Fruit fly (Drosophila melanogaster): Measurements from ENCODE around the gene RhoL.

DNA sequence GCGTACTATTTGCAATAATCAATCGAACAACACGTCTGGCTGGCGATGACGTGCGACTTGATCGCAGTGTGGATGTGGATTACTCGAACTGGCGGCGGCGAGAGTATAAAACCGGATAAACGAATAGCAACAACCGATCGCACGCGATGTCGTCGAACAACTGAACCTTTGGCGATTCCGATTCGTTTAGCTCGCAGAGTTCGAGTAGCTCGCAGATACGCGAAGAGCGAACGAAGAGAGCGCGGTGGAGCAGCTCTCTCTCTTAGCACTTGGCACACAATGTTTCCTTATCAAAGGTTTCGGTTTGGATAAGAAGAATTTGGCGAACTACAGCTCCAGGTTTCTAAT is at the start of gene RhoL:
- TF ChIP-seq psq (optimal IDR thresholded peaks at IDR 0.05): no peak
- no peak for TF ChIP-seq Myc (optimal IDR thresholded peaks at IDR 0.05)
- TF ChIP-seq Sin3A (optimal IDR thresholded peaks at IDR 0.05): no peak
- TF ChIP-seq ttk (optimal IDR thresholded peaks at IDR 0.05): no peak

All from Kc167 (cell line).